Worm (Caenorhabditis elegans) whole organism, midembryonic: ENCODE results near the gene F47C12.6.

Experiments
- T22C8.4 ChIP-seq: fragments of 200-800 bp; sonication (Bioruptor generic); IDR thresholded peaks from 2 replicates; pipeline ENCODE4 v1.3.6; 2022; ENCODE audit warnings: missing genetic modification characterization, missing compliant biosample characterization
- cog-1 ChIP-seq: sonication (generic microtip); optimal IDR thresholded peaks from 2 replicates; lab custom pipeline; 2016; ENCODE audit warnings: missing genetic modification characterization, missing compliant biosample characterization
- flt-1 ChIP-seq: fragments of 200-800 bp; sonication (Bioruptor generic); IDR thresholded peaks from 2 replicates; pipeline ENCODE4 v1.3.6; 2022; ENCODE audit warnings: missing genetic modification characterization, missing compliant biosample characterization
- klf-2 ChIP-seq: fragments of 200-800 bp; sonication (Bioruptor generic); conservative IDR thresholded peaks from 2 replicates; pipeline ENCODE4 v1.3.6; 2022; ENCODE audit warnings: missing genetic modification reagents, missing genetic modification characterization, missing compliant biosample characterization
- med-1 ChIP-seq: sonication (generic microtip); optimal IDR thresholded peaks from 2 replicates; lab custom pipeline; 2017; ENCODE audit warnings: missing genetic modification characterization, mild to moderate bottlenecking, missing compliant biosample characterization, antibody characterized with exemption, missing genetic modification reagents; ENCODE audit not compliant: insufficient read depth
- ref-1 ChIP-seq: fragments of 200-800 bp; sonication (Bioruptor generic); conservative IDR thresholded peaks from 2 replicates; pipeline ENCODE4 v1.3.6; 2022; ENCODE audit warnings: missing genetic modification reagents, missing genetic modification characterization, missing compliant biosample characterization
- tab-1 ChIP-seq: fragments of 200-800 bp; sonication (Bioruptor generic); IDR thresholded peaks from 2 replicates; pipeline ENCODE4 v1.3.6; 2022; ENCODE audit warnings: missing genetic modification characterization, missing compliant biosample characterization
- ztf-23 ChIP-seq: fragments of 200-800 bp; sonication (Bioruptor generic); IDR thresholded peaks from 2 replicates; pipeline ENCODE4 v1.3.6; 2022; ENCODE audit warnings: missing genetic modification reagents, missing genetic modification characterization, missing compliant biosample characterization
- ztf-29 ChIP-seq: fragments of 200-800 bp; sonication (Bioruptor generic); IDR thresholded peaks from 2 replicates; pipeline ENCODE4 v1.3.6; 2022; ENCODE audit warnings: missing genetic modification reagents, missing genetic modification characterization, missing compliant biosample characterization

- TF ChIP-seq cog-1 (tag; lab: Kevin White, UChicago) (no peak), med-1 (GFP tag; lab: Kevin White, UChicago) (no peak), T22C8.4 (GFP tag; lab: Robert Waterston, UW) (no peak), klf-2 (no peak), ztf-23 (GFP tag; lab: Robert Waterston, UW) (no peak), flt-1 (no peak), ztf-29 (no peak), ref-1 (GFP tag; lab: Robert Waterston, UW) (no peak), tab-1 (GFP tag; lab: Robert Waterston, UW) (no peak)
Observed at ce11 chrIV:3998517-3998916, 5.3 kb upstream of the F47C12.6 start, which contains the start of gene F47C12.8.
